Worm (Caenorhabditis elegans) whole organism, L2 larva: ENCODE results near the gene Y75B12B.1.

ENCODE experiments used
- lsy-2 ChIP-seq, 2 experiments: fragments of 150-350 bp in 1 of 2; sonication (generic microtip) in 1 of 2; optimal IDR thresholded peaks; 2 replicates each; lab custom pipeline; 2014 to 2017; ENCODE audit warnings: missing biosample characterization in 2 of 2, missing genetic modification characterization in 2 of 2
- unc-62 ChIP-seq: fragments of 150-350 bp; optimal IDR thresholded peaks from 2 replicates; lab custom pipeline; 2014; ENCODE audit warnings: missing biosample characterization, missing genetic modification reagents, missing genetic modification characterization

ce11 chrV:15143285-15143684, 41.2 kb upstream of the Y75B12B.1 start, which contains the start of gene K08F9.1:
- TF ChIP-seq lsy-2 (tag; optimal IDR thresholded peaks at IDR 0.05; lab: Kevin White, UChicago) (no peak), unc-62 (no peak)
